Worm (Caenorhabditis elegans): ENCODE results near the gene F32D8.1.

- TF ChIP-seq dao-5 (tag; optimal IDR thresholded peaks at IDR 0.05) = no peak
- no peak for TF ChIP-seq W03F9.2 (tag; optimal IDR thresholded peaks at IDR 0.05)
Measured at ce11 chrV:10877808-10878600, 2.6 kb upstream of the F32D8.1 start.
